Worm (Caenorhabditis elegans) whole organism, L4 larva: Measurements from ENCODE around the gene Y39A1A.9.
A peak's percentile ranks its signal among the peaks of the same experiment; 100 is the strongest.

Source experiments
- D1046.2 ChIP-seq: fragments of 200-800 bp; sonication (Bioruptor generic); IDR thresholded peaks from 2 replicates; pipeline ENCODE4 v1.3.6; 2022; ENCODE audit warnings: missing genetic modification characterization, missing compliant biosample characterization
- F26F4.8 ChIP-seq: fragments of 200-800 bp; sonication (Bioruptor generic); conservative IDR thresholded peaks from 2 replicates; pipeline ENCODE4 v1.3.6; 2022; ENCODE audit warnings: missing genetic modification characterization, missing compliant biosample characterization
- F37D6.2 ChIP-seq: sonication (generic microtip); optimal IDR thresholded peaks from 2 replicates; lab custom pipeline; 2016; ENCODE audit warnings: mild to moderate bottlenecking, missing genetic modification characterization, missing compliant biosample characterization
- R02D3.7 ChIP-seq: fragments of 150-350 bp; sonication (generic microtip); optimal IDR thresholded peaks from 3 replicates; lab custom pipeline; 2014; ENCODE audit warnings: missing biosample characterization, missing genetic modification characterization
- T26A8.4 ChIP-seq: fragments of 200-800 bp; sonication (Bioruptor generic); IDR thresholded peaks from 2 replicates; pipeline ENCODE4 v1.3.6; 2022; ENCODE audit warnings: missing genetic modification characterization, missing compliant biosample characterization
- ZK546.5 ChIP-seq, 2 experiments: sonication (generic microtip); optimal IDR thresholded peaks; 2 replicates each; lab custom pipeline; 2017; ENCODE audit warnings: missing biosample characterization in 2 of 2, missing genetic modification characterization in 2 of 2
- aha-1 ChIP-seq: fragments of 150-350 bp; peaks from one replicate; lab custom pipeline; 2014; ENCODE audit warnings: missing biosample characterization, missing genetic modification characterization
- ama-1 ChIP-seq: fragments of 150-350 bp; optimal IDR thresholded peaks from 2 replicates; lab custom pipeline; 2014; ENCODE audit warnings: inconsistent platforms, mixed read lengths
- attf-4 ChIP-seq: sonication (generic microtip); optimal IDR thresholded peaks from 3 replicates; lab custom pipeline; 2017; ENCODE audit warnings: missing biosample characterization, missing genetic modification characterization
- ceh-32 ChIP-seq: sonication (generic microtip); optimal IDR thresholded peaks from 2 replicates; lab custom pipeline; 2016; ENCODE audit warnings: mild to moderate bottlenecking, missing genetic modification characterization, missing compliant biosample characterization; ENCODE audit not compliant: poor library complexity
- ceh-62 ChIP-seq: sonication (generic microtip); optimal IDR thresholded peaks from 2 replicates; lab custom pipeline; 2017; ENCODE audit warnings: missing biosample characterization, missing genetic modification characterization
- ctbp-1 ChIP-seq: fragments of 200-800 bp; sonication (Bioruptor generic); IDR thresholded peaks from 2 replicates; pipeline ENCODE4 v1.3.6; 2022; ENCODE audit warnings: missing genetic modification reagents, missing genetic modification characterization, missing compliant biosample characterization
- daf-16 ChIP-seq, 3 experiments: sonication (generic microtip); optimal IDR thresholded peaks; 2 replicates each; lab custom pipeline; 2016 to 2017; ENCODE audit warnings: missing genetic modification characterization in 3 of 3, missing genetic modification reagents in 3 of 3, mild to moderate bottlenecking in 2 of 3, missing compliant biosample characterization in 2 of 3, missing biosample characterization in 1 of 3, moderate library complexity in 1 of 3
- daf-8 ChIP-seq: fragments of 200-800 bp; sonication (Bioruptor generic); IDR thresholded peaks from 2 replicates; pipeline ENCODE4 v1.3.6; 2022; ENCODE audit warnings: missing genetic modification characterization, missing compliant biosample characterization
- dmd-6 ChIP-seq: fragments of 200-800 bp; sonication (Bioruptor generic); IDR thresholded peaks from 2 replicates; pipeline ENCODE4 v1.3.6; 2022; ENCODE audit warnings: missing genetic modification reagents, missing genetic modification characterization, missing compliant biosample characterization
- dmd-9 ChIP-seq: fragments of 200-800 bp; sonication (Bioruptor generic); IDR thresholded peaks from 2 replicates; pipeline ENCODE4 v1.3.6; 2022; ENCODE audit warnings: missing genetic modification reagents, missing genetic modification characterization, missing compliant biosample characterization
- dve-1 ChIP-seq: sonication (generic microtip); optimal IDR thresholded peaks from 2 replicates; lab custom pipeline; 2017; ENCODE audit warnings: antibody characterized with exemption, mild to moderate bottlenecking, missing genetic modification characterization, missing compliant biosample characterization; ENCODE audit not compliant: insufficient read depth
- egl-27 ChIP-seq: sonication (generic microtip); optimal IDR thresholded peaks from 3 replicates; lab custom pipeline; 2017; ENCODE audit warnings: missing biosample characterization, missing genetic modification reagents, missing genetic modification characterization
- fkh-10 ChIP-seq: fragments of 150-350 bp; optimal IDR thresholded peaks from 2 replicates; lab custom pipeline; 2014; ENCODE audit warnings: missing biosample characterization, missing genetic modification reagents, missing genetic modification characterization
- fos-1 ChIP-seq: fragments of 150-350 bp; optimal IDR thresholded peaks from 2 replicates; lab custom pipeline; 2014; ENCODE audit warnings: missing biosample characterization, missing genetic modification characterization
- gei-8 ChIP-seq: fragments of 200-800 bp; sonication (Bioruptor generic); optimal IDR thresholded peaks from 2 replicates; lab custom pipeline; 2018; ENCODE audit warnings: mild to moderate bottlenecking, missing genetic modification characterization, missing compliant biosample characterization
- hmg-1.1 ChIP-seq: fragments of 200-800 bp; sonication (Bioruptor generic); IDR thresholded peaks from 2 replicates; pipeline ENCODE4 v1.3.6; 2022; ENCODE audit warnings: missing genetic modification reagents, missing genetic modification characterization, missing compliant biosample characterization
- lin-15B ChIP-seq: fragments of 150-350 bp; sonication (generic microtip); optimal IDR thresholded peaks from 3 replicates; lab custom pipeline; 2014; ENCODE audit warnings: missing biosample characterization, missing genetic modification characterization
- lin-29 ChIP-seq: fragments of 200-800 bp; sonication (Bioruptor generic); IDR thresholded peaks from 2 replicates; pipeline ENCODE4 v1.3.6; 2022; ENCODE audit warnings: missing genetic modification reagents, missing genetic modification characterization, missing compliant biosample characterization
- lin-39 ChIP-seq: fragments of 150-350 bp; optimal IDR thresholded peaks from 2 replicates; lab custom pipeline; 2014; ENCODE audit warnings: missing biosample characterization, missing genetic modification reagents, missing genetic modification characterization
- lir-3 ChIP-seq: sonication (generic microtip); optimal IDR thresholded peaks from 2 replicates; lab custom pipeline; 2016; ENCODE audit warnings: mild to moderate bottlenecking, missing genetic modification characterization, missing compliant biosample characterization
- madf-9 ChIP-seq: fragments of 200-800 bp; sonication (Bioruptor generic); conservative IDR thresholded peaks from 2 replicates; pipeline ENCODE4 v1.3.6; 2022; ENCODE audit warnings: missing genetic modification reagents, missing genetic modification characterization, missing compliant biosample characterization
- mdt-29 ChIP-seq: fragments of 200-800 bp; sonication (Bioruptor generic); IDR thresholded peaks from 2 replicates; pipeline ENCODE4 v1.3.6; 2022; ENCODE audit warnings: missing genetic modification reagents, missing genetic modification characterization, missing compliant biosample characterization
- mes-2 ChIP-seq: sonication (generic microtip); optimal IDR thresholded peaks from 2 replicates; lab custom pipeline; 2016; ENCODE audit warnings: missing genotype, mild to moderate bottlenecking, missing genetic modification characterization, missing compliant biosample characterization; ENCODE audit not compliant: poor library complexity, severe bottlenecking
- mxl-2 ChIP-seq: fragments of 200-800 bp; sonication (Bioruptor generic); conservative IDR thresholded peaks from 2 replicates; pipeline ENCODE4 v1.3.6; 2022; ENCODE audit warnings: missing genetic modification reagents, missing genetic modification characterization, missing compliant biosample characterization
- nhr-10 ChIP-seq: fragments of 150-350 bp; optimal IDR thresholded peaks from 2 replicates; lab custom pipeline; 2014; ENCODE audit warnings: missing biosample characterization, missing genetic modification characterization
- nhr-102 ChIP-seq: sonication (generic microtip); optimal IDR thresholded peaks from 2 replicates; lab custom pipeline; 2016; ENCODE audit warnings: mild to moderate bottlenecking, missing genetic modification characterization, moderate library complexity, missing compliant biosample characterization
- nhr-111 ChIP-seq: fragments of 200-800 bp; sonication (Bioruptor generic); optimal IDR thresholded peaks from 2 replicates; lab custom pipeline; 2018; ENCODE audit warnings: mild to moderate bottlenecking, missing genetic modification characterization, missing compliant biosample characterization
- nhr-28 ChIP-seq: fragments of 150-350 bp; optimal IDR thresholded peaks from 2 replicates; lab custom pipeline; 2014; ENCODE audit warnings: missing biosample characterization, missing genetic modification characterization
- nhr-41 ChIP-seq: fragments of 200-800 bp; sonication (Bioruptor generic); IDR thresholded peaks from 2 replicates; pipeline ENCODE4 v1.3.6; 2022; ENCODE audit warnings: missing genetic modification reagents, missing genetic modification characterization, missing compliant biosample characterization
- nhr-48 ChIP-seq: sonication (generic microtip); optimal IDR thresholded peaks from 2 replicates; lab custom pipeline; 2016; ENCODE audit warnings: mild to moderate bottlenecking, missing genetic modification characterization, missing compliant biosample characterization
- nhr-77 ChIP-seq: fragments of 150-350 bp; optimal IDR thresholded peaks from 2 replicates; lab custom pipeline; 2014; ENCODE audit warnings: missing biosample characterization, missing genetic modification characterization
- rbr-2 ChIP-seq: sonication (generic microtip); optimal IDR thresholded peaks from 2 replicates; lab custom pipeline; 2016; ENCODE audit warnings: missing genotype, missing genetic modification characterization, missing compliant biosample characterization
- set-16 ChIP-seq: fragments of 200-800 bp; sonication (Bioruptor generic); IDR thresholded peaks from 2 replicates; pipeline ENCODE4 v1.3.6; 2022; ENCODE audit warnings: missing genetic modification reagents, missing genetic modification characterization, missing compliant biosample characterization
- skn-1 ChIP-seq: fragments of 150-350 bp; optimal IDR thresholded peaks from 2 replicates; lab custom pipeline; 2014; ENCODE audit warnings: missing biosample characterization, missing genetic modification characterization
- snpc-1.2 ChIP-seq: fragments of 200-800 bp; sonication (Bioruptor generic); IDR thresholded peaks from 2 replicates; pipeline ENCODE4 v1.3.6; 2022; ENCODE audit warnings: missing genetic modification reagents, missing genetic modification characterization, missing compliant biosample characterization
- tag-97 ChIP-seq: fragments of 200-800 bp; sonication (Bioruptor generic); IDR thresholded peaks from 2 replicates; pipeline ENCODE4 v1.3.6; 2022; ENCODE audit warnings: missing genetic modification characterization, missing compliant biosample characterization
- tra-1 ChIP-seq: fragments of 200-800 bp; sonication (Bioruptor generic); IDR thresholded peaks from 2 replicates; pipeline ENCODE4 v1.3.6; 2022; ENCODE audit warnings: missing genetic modification reagents, missing genetic modification characterization, missing compliant biosample characterization
- unc-130 ChIP-seq: sonication (generic microtip); optimal IDR thresholded peaks from 2 replicates; lab custom pipeline; 2016; ENCODE audit warnings: missing genetic modification reagents, missing genetic modification characterization, missing compliant biosample characterization
- unc-62 ChIP-seq, 3 experiments: fragments of 150-350 bp in 1 of 3; sonication (generic microtip); optimal IDR thresholded peaks in 2 of 3; peaks in 1 of 3; 1 replicate in 1 of 3; 2 replicates in 2 of 3; lab custom pipeline; 2014 to 2017; ENCODE audit warnings: missing biosample characterization in 3 of 3, missing genetic modification characterization in 3 of 3, missing genetic modification reagents in 3 of 3, missing genotype in 1 of 3
- zfp-2 ChIP-seq: sonication (generic microtip); optimal IDR thresholded peaks from 2 replicates; lab custom pipeline; 2016; ENCODE audit warnings: mild to moderate bottlenecking, missing genetic modification characterization, missing compliant biosample characterization
- zfp-3 ChIP-seq: fragments of 200-800 bp; sonication (Bioruptor generic); conservative IDR thresholded peaks from 2 replicates; pipeline ENCODE4 v1.3.6; 2022; ENCODE audit warnings: missing genetic modification reagents, missing genetic modification characterization, missing compliant biosample characterization
- ztf-11 ChIP-seq: fragments of 150-350 bp; optimal IDR thresholded peaks from 2 replicates; lab custom pipeline; 2014; ENCODE audit warnings: missing biosample characterization, missing genetic modification characterization

The Y39A1A.9 gene

DNA sequence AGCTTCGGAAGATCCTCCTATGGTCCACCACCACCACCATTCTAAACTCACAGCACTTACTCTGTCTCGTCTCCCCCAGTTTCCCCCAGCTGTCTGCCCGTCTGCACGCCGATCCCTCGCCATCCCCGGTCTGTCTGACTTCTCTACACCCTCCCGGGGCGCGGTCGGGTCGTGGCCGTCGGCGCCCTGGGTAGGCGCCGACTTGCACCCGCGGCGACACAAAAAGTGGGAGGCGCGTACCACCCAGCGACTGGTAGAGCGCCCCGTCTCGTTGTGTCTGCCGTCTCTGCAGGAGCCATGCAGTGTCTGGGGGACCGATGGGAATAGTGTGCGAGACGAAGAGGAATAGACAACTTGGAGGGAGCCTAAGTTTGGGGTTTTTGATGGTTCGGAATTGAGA, 733 bp upstream of the Y39A1A.9 start (continued):
- peak; percentile 83 for TF ChIP-seq T26A8.4 (GFP tag; lab: Robert Waterston, UW)
- TF ChIP-seq lin-39 (tag; lab: Kevin White, UChicago): no peak
- TF ChIP-seq attf-4 (tag; lab: Kevin White, UChicago): no peak

DNA sequence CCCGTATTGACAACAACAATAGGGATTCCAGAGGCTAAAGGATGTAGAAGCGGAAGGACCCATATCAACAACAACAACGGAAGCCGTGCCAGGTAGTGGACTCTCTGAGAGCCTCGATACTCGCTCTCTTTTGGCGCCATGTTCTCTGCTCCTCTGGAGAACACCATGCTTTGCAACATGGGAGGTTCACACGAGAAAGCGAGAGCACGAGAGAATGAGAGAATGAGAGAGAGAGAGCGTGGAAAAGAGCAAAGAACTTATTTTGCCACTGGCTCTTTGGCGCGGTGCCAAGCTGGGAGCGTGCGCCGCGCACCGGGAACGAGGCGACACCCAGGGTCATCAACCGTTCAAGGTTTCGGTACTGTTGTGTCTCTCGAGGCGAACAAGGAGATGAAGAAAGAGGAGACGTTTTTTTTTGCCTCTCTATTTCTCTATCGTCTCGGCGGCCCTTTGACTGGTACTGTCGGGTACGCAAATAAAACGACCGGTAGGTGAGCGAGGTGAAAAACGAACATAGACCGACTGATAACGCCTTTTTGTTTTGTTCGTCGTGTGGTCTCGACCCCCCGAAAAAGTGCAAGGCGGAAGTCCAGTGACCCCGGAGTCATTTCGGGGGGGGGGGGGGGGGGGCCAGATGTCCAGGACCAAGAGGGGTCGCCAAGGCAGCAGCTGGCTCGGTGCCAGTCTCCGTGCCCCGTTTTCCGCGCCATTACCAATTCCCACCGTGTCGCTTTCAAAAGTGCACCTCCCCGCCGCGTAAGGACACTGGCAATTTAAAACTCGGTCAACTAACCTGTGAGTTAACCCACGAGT, 505 bp downstream of the Y39A1A.9 start, which contains the start of gene Y39A1A.10:
Gene Y39A1A.10, plus strand, starts transcription at position 139 of the 813 bp plus-strand sequence.
- TF ChIP-seq D1046.2 (GFP tag; lab: Robert Waterston, UW) (no peak), F37D6.2 (tag; lab: Kevin White, UChicago) (no peak), nhr-28 (tag; lab: Kevin White, UChicago) (peak; percentile 79), tag-97 (GFP tag; lab: Robert Waterston, UW) (no peak), hmg-1.1 (GFP tag; lab: Robert Waterston, UW) (peak; percentile 19; the same call in 1 of the 2 replicates), zfp-2 (tag; lab: Kevin White, UChicago) (no peak), daf-8 (GFP tag; lab: Robert Waterston, UW) (no peak), lir-3 (no peak), fos-1 (tag; lab: Kevin White, UChicago) (no peak), ctbp-1 (GFP tag; lab: Robert Waterston, UW) (no peak), rbr-2 (tag; lab: Kevin White, UChicago) (peak; percentile 15), nhr-111 (GFP tag; lab: Kevin White, UChicago) (no peak), aha-1 (tag; lab: Kevin White, UChicago) (peak; percentile 96), nhr-77 (tag; lab: Kevin White, UChicago) (no peak), mxl-2 (GFP tag; lab: Robert Waterston, UW) (no peak), daf-16 (GFP tag; optimal IDR thresholded peaks at IDR 0.05; lab: Kevin White, UChicago) (peak in 1 of 2 experiments; percentile 58), daf-16 (tag; optimal IDR thresholded peaks at IDR 0.05; lab: Kevin White, UChicago) (peak; percentile 51), ceh-32 (tag; lab: Kevin White, UChicago) (no peak), R02D3.7 (tag; lab: Kevin White, UChicago) (no peak), fkh-10 (GFP tag; lab: Kevin White, UChicago) (peak; percentile 67), ZK546.5 (tag; optimal IDR thresholded peaks at IDR 0.05; lab: Kevin White, UChicago) (no peak), mes-2 (peak; percentile 51), nhr-48 (tag; lab: Kevin White, UChicago) (peak; percentile 3), dmd-6 (no peak), snpc-1.2 (no peak), lin-15B (tag; lab: Kevin White, UChicago) (no peak), dve-1 (peak; percentile 24), gei-8 (GFP tag; lab: Kevin White, UChicago) (no peak), F26F4.8 (GFP tag; lab: Robert Waterston, UW) (no peak), unc-62 (GFP tag; optimal IDR thresholded peaks at IDR 0.05 in 1 of 2; lab: Kevin White, UChicago) (no peak), unc-62 (tag; optimal IDR thresholded peaks at IDR 0.05; lab: Kevin White, UChicago) (no peak), nhr-10 (no peak), skn-1 (tag; lab: Kevin White, UChicago) (no peak), dmd-9 (no peak), nhr-102 (no peak), lin-29 (GFP tag; lab: Robert Waterston, UW) (no peak), ztf-11 (tag; lab: Kevin White, UChicago) (no peak), madf-9 (GFP tag; lab: Robert Waterston, UW) (no peak), egl-27 (tag; lab: Kevin White, UChicago) (no peak), nhr-41 (GFP tag; lab: Robert Waterston, UW) (no peak), unc-130 (GFP tag; lab: Kevin White, UChicago) (no peak), tra-1 (GFP tag; lab: Robert Waterston, UW) (no peak), set-16 (GFP tag; lab: Robert Waterston, UW) (peak; percentile 98), zfp-3 (GFP tag; lab: Robert Waterston, UW) (no peak), ama-1 (lab: Kevin White, UChicago) (no peak), mdt-29 (GFP tag; lab: Robert Waterston, UW) (no peak), ceh-62 (tag; lab: Kevin White, UChicago) (no peak)
